Worm (Caenorhabditis elegans): ENCODE results near the gene F59A7.2.

The F59A7.2 gene

ce11 chrV:1978968-1979367 lies 37.4 kb downstream of the F59A7.2 start, which contains the start of gene T08B1.4:
Gene T08B1.4, plus strand, starts transcription at chrV:1979268.
- no peak for TF ChIP-seq W03F9.2 (tag; optimal IDR thresholded peaks at IDR 0.05)
- no peak for TF ChIP-seq him-1 (tag; optimal IDR thresholded peaks at IDR 0.05)
- no peak for TF ChIP-seq dao-5 (tag; optimal IDR thresholded peaks at IDR 0.05)

ce11 chrV:1975049-1975448 lies 41.3 kb downstream of the F59A7.2 start, which contains the start of gene fbxa-201:
Gene fbxa-201, plus strand, starts transcription at chrV:1975349.
- TF ChIP-seq dao-5 (tag; optimal IDR thresholded peaks at IDR 0.05) (no peak), him-1 (tag; optimal IDR thresholded peaks at IDR 0.05) (no peak)

DNA sequence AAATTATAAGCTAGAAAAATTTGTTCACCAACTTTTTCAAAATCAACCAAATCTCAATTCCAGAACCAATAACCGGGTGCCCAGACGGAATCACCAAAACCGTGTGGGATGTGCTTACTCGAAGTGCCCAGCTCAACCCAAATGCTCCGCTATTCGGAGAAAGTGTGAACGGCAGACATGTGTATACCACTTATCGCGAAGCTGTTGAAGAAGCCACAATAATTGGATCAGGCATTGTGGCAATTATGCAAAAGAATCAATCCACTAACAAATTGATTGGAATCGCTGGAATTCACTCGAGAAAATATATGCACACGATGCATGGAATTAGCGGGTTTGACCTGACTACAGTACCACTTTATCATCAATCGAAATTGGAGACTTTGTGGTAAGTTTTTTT lies 46.6 kb downstream of the F59A7.2 start:
- TF ChIP-seq him-1 (tag; optimal IDR thresholded peaks at IDR 0.05) (no peak), dao-5 (tag; optimal IDR thresholded peaks at IDR 0.05) (no peak), W03F9.2 (tag; optimal IDR thresholded peaks at IDR 0.05) (no peak)

ce11 chrV:1969228-1969627 lies 47.1 kb downstream of the F59A7.2 start, which contains the start of gene acs-3:
Gene acs-3, plus strand, starts transcription at chrV:1969528.
- TF ChIP-seq dao-5 (tag; optimal IDR thresholded peaks at IDR 0.05) (no peak), W03F9.2 (tag; optimal IDR thresholded peaks at IDR 0.05) (no peak), him-1 (tag; optimal IDR thresholded peaks at IDR 0.05) (no peak)

DNA sequence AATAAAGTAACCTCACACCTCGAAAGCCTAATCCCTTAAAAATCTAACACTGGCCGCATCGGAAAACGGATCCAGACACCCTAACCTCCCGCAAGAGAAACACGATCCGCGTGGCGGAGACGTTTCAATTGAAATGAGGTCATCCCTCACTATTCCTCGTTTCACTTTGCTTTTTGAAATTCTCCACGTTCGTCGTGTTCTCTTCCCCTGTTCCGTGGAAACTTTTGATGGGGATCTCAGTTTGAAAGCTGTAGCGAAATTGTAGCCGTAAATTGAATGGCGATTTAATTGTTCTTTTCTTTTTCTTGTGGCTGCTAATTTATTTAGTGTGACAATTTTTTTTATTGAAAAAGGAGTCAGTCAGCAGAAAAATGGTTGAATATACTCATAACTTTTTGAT lies 47.5 kb downstream of the F59A7.2 start:
- TF ChIP-seq W03F9.2 (tag; optimal IDR thresholded peaks at IDR 0.05) = no peak
- TF ChIP-seq him-1 (tag; optimal IDR thresholded peaks at IDR 0.05) = no peak
- no peak for TF ChIP-seq dao-5 (tag; optimal IDR thresholded peaks at IDR 0.05)

- no peak for TF ChIP-seq him-1 (tag; optimal IDR thresholded peaks at IDR 0.05)
- no peak for TF ChIP-seq W03F9.2 (tag; optimal IDR thresholded peaks at IDR 0.05)
- TF ChIP-seq dao-5 (tag; optimal IDR thresholded peaks at IDR 0.05) = no peak
Observed at ce11 chrV:1966962-1967361, 49.4 kb downstream of the F59A7.2 start.

Measured in whole organism, L4/young adult.